Worm (Caenorhabditis elegans) whole organism, L1 larva: Measurements from ENCODE around the gene pkc-3.

Experiments
- C16A3.4 ChIP-seq: fragments of 150-350 bp; optimal IDR thresholded peaks from 2 replicates; lab custom pipeline; 2014; ENCODE audit warnings: missing biosample characterization, missing genetic modification characterization
- C34B4.2 ChIP-seq: sonication (generic microtip); optimal IDR thresholded peaks from 2 replicates; lab custom pipeline; 2017; ENCODE audit warnings: mild to moderate bottlenecking, missing genetic modification characterization, missing compliant biosample characterization
- F16B12.6 ChIP-seq: fragments of 150-350 bp; optimal IDR thresholded peaks from 2 replicates; lab custom pipeline; 2014; ENCODE audit warnings: missing biosample characterization, missing genetic modification characterization
- Y116A8C.19 ChIP-seq: sonication (generic microtip); optimal IDR thresholded peaks from 2 replicates; lab custom pipeline; 2016; ENCODE audit warnings: missing compliant biosample characterization, missing genetic modification characterization, borderline replicate concordance
- alr-1 ChIP-seq: fragments of 200-800 bp; sonication (Bioruptor generic); optimal IDR thresholded peaks from 2 replicates; lab custom pipeline; 2018; ENCODE audit warnings: borderline replicate concordance, mild to moderate bottlenecking, missing genetic modification characterization, missing compliant biosample characterization
- blmp-1 ChIP-seq: fragments of 150-350 bp; optimal IDR thresholded peaks from 2 replicates; lab custom pipeline; 2014; ENCODE audit warnings: missing biosample characterization, missing genetic modification characterization
- ceh-63 ChIP-seq: fragments of 200-800 bp; sonication (Bioruptor generic); optimal IDR thresholded peaks from 2 replicates; lab custom pipeline; 2018; ENCODE audit warnings: mild to moderate bottlenecking, missing genetic modification characterization, missing compliant biosample characterization
- ceh-82 ChIP-seq, 3 experiments: fragments of 150-350 bp in 1 of 3; sonication (generic microtip) in 2 of 3; optimal IDR thresholded peaks; 2 replicates each; lab custom pipeline; 2014 to 2017; ENCODE audit warnings: missing biosample characterization in 3 of 3, missing genetic modification characterization in 3 of 3
- ceh-88 ChIP-seq: fragments of 200-800 bp; sonication (Bioruptor generic); IDR thresholded peaks from 2 replicates; pipeline ENCODE4 v1.3.6; 2022; ENCODE audit warnings: missing genetic modification characterization, missing compliant biosample characterization
- ceh-90 ChIP-seq: sonication (generic microtip); optimal IDR thresholded peaks from 2 replicates; lab custom pipeline; 2016; ENCODE audit warnings: missing genetic modification characterization, missing compliant biosample characterization
- efl-1 ChIP-seq, 4 experiments: fragments of 150-350 bp; optimal IDR thresholded peaks in 3 of 4; peaks in 1 of 4; 1 replicate in 1 of 4; 2 replicates in 3 of 4; lab custom pipeline; 2014; ENCODE audit warnings: missing biosample characterization in 2 of 4, missing genetic modification characterization in 2 of 4, missing genetic modification reagents in 2 of 4
- egl-13 ChIP-seq: sonication (generic microtip); optimal IDR thresholded peaks from 2 replicates; lab custom pipeline; 2016; ENCODE audit warnings: missing genotype, missing genetic modification reagents, missing genetic modification characterization, missing compliant biosample characterization
- elt-2 ChIP-seq: sonication (generic microtip); optimal IDR thresholded peaks from 2 replicates; lab custom pipeline; 2016; ENCODE audit warnings: missing genetic modification characterization, mild to moderate bottlenecking, inconsistent platforms, missing compliant biosample characterization, missing genetic modification reagents
- ets-5 ChIP-seq: fragments of 200-800 bp; sonication (Bioruptor generic); IDR thresholded peaks from 2 replicates; pipeline ENCODE4 v1.3.6; 2022; ENCODE audit warnings: missing genetic modification characterization, missing compliant biosample characterization
- fkh-10 ChIP-seq: sonication (generic microtip); optimal IDR thresholded peaks from 2 replicates; lab custom pipeline; 2017; ENCODE audit warnings: missing biosample characterization, missing genetic modification reagents, missing genetic modification characterization
- fkh-4 ChIP-seq: sonication (generic microtip); optimal IDR thresholded peaks from 2 replicates; lab custom pipeline; 2016; ENCODE audit warnings: missing compliant biosample characterization, missing genetic modification characterization, borderline replicate concordance
- fkh-8 ChIP-seq: sonication (generic microtip); optimal IDR thresholded peaks from 2 replicates; lab custom pipeline; 2016; ENCODE audit warnings: mild to moderate bottlenecking, missing genetic modification characterization, missing compliant biosample characterization
- fos-1 ChIP-seq: fragments of 150-350 bp; optimal IDR thresholded peaks from 2 replicates; lab custom pipeline; 2014; ENCODE audit warnings: missing biosample characterization, missing genetic modification characterization
- hlh-17 ChIP-seq: fragments of 200-800 bp; sonication (Bioruptor generic); optimal IDR thresholded peaks from 2 replicates; lab custom pipeline; 2018; ENCODE audit warnings: missing genetic modification characterization, mild to moderate bottlenecking, missing compliant biosample characterization, moderate library complexity, borderline replicate concordance
- isw-1 ChIP-seq: fragments of 200-800 bp; sonication (Bioruptor generic); IDR thresholded peaks from 2 replicates; pipeline ENCODE4 v1.3.6; 2022; ENCODE audit warnings: missing genetic modification characterization, missing compliant biosample characterization
- jun-1 ChIP-seq: fragments of 150-350 bp; optimal IDR thresholded peaks from 2 replicates; lab custom pipeline; 2014; ENCODE audit warnings: missing biosample characterization, missing genetic modification reagents, missing genetic modification characterization
- lin-14 ChIP-seq: fragments of 200-800 bp; sonication (Bioruptor generic); optimal IDR thresholded peaks from 2 replicates; lab custom pipeline; 2018; ENCODE audit warnings: mild to moderate bottlenecking, missing genetic modification characterization, moderate library complexity, missing compliant biosample characterization
- lin-15B ChIP-seq: fragments of 150-350 bp; sonication (generic microtip); optimal IDR thresholded peaks from 3 replicates; lab custom pipeline; 2014; ENCODE audit warnings: missing biosample characterization, missing genetic modification characterization
- lin-35 ChIP-seq, 2 experiments: fragments of 150-350 bp; optimal IDR thresholded peaks; 2 replicates each; lab custom pipeline; 2014; ENCODE audit warnings: missing biosample characterization in 2 of 2, missing genetic modification characterization in 2 of 2, missing genetic modification reagents in 2 of 2
- lin-39 ChIP-seq: fragments of 150-350 bp; optimal IDR thresholded peaks from 2 replicates; lab custom pipeline; 2014; ENCODE audit warnings: missing biosample characterization, missing genetic modification reagents, missing genetic modification characterization
- lir-3 ChIP-seq: sonication (generic microtip); optimal IDR thresholded peaks from 2 replicates; lab custom pipeline; 2016; ENCODE audit warnings: mild to moderate bottlenecking, missing genetic modification characterization, moderate library complexity, missing compliant biosample characterization; ENCODE audit not compliant: poor library complexity
- lsy-2 ChIP-seq, 2 experiments: fragments of 150-350 bp; optimal IDR thresholded peaks; 2 replicates each; lab custom pipeline; 2014; ENCODE audit warnings: missing biosample characterization in 2 of 2, missing genetic modification characterization in 2 of 2
- mab-9 ChIP-seq: fragments of 200-800 bp; sonication (Bioruptor generic); IDR thresholded peaks from 2 replicates; pipeline ENCODE4 v1.3.6; 2022; ENCODE audit warnings: missing genetic modification reagents, missing genetic modification characterization, missing compliant biosample characterization
- mdl-1 ChIP-seq, 2 experiments: fragments of 150-350 bp; optimal IDR thresholded peaks; 2 replicates each; lab custom pipeline; 2014 to 2017; ENCODE audit warnings: missing biosample characterization in 2 of 2, missing genetic modification characterization in 2 of 2, inconsistent platforms in 1 of 2
- nhr-12 ChIP-seq: sonication (generic microtip); optimal IDR thresholded peaks from 2 replicates; lab custom pipeline; 2017; ENCODE audit warnings: missing biosample characterization, missing genetic modification characterization
- nhr-20 ChIP-seq: sonication (generic microtip); optimal IDR thresholded peaks from 2 replicates; lab custom pipeline; 2016; ENCODE audit warnings: mild to moderate bottlenecking, missing genetic modification characterization, missing compliant biosample characterization
- nhr-28 ChIP-seq: fragments of 150-350 bp; optimal IDR thresholded peaks from 2 replicates; lab custom pipeline; 2014; ENCODE audit warnings: missing biosample characterization, missing genetic modification characterization
- nhr-77 ChIP-seq: fragments of 150-350 bp; optimal IDR thresholded peaks from 2 replicates; lab custom pipeline; 2014; ENCODE audit warnings: missing biosample characterization, missing genetic modification characterization
- nhr-85 ChIP-seq: sonication (generic microtip); peaks from one replicate; lab custom pipeline; 2016; ENCODE audit warnings: missing genetic modification characterization, inconsistent platforms, missing compliant biosample characterization
- nhr-90 ChIP-seq: sonication (generic microtip); optimal IDR thresholded peaks from 2 replicates; lab custom pipeline; 2016; ENCODE audit warnings: mild to moderate bottlenecking, missing genetic modification characterization, missing compliant biosample characterization; ENCODE audit not compliant: poor library complexity
- pax-3 ChIP-seq: fragments of 200-800 bp; sonication (Bioruptor generic); optimal IDR thresholded peaks from 2 replicates; lab custom pipeline; 2018; ENCODE audit warnings: mild to moderate bottlenecking, missing genetic modification characterization, moderate library complexity, missing compliant biosample characterization
- rnt-1 ChIP-seq: sonication (generic microtip); optimal IDR thresholded peaks from 2 replicates; lab custom pipeline; 2016; ENCODE audit warnings: mild to moderate bottlenecking, missing genetic modification characterization, moderate library complexity, missing compliant biosample characterization
- skn-1 ChIP-seq: fragments of 150-350 bp; optimal IDR thresholded peaks from 2 replicates; lab custom pipeline; 2014; ENCODE audit warnings: missing biosample characterization, missing genetic modification characterization
- snpc-4 ChIP-seq: fragments of 150-350 bp; optimal IDR thresholded peaks from 2 replicates; lab custom pipeline; 2014; ENCODE audit warnings: missing biosample characterization, missing genetic modification characterization
- snu-23 ChIP-seq: sonication (generic microtip); optimal IDR thresholded peaks from 2 replicates; lab custom pipeline; 2016; ENCODE audit warnings: missing genetic modification characterization, missing compliant biosample characterization
- sox-4 ChIP-seq: sonication (generic microtip); optimal IDR thresholded peaks from 2 replicates; lab custom pipeline; 2016; ENCODE audit warnings: missing genetic modification characterization, missing compliant biosample characterization
- sptf-1 ChIP-seq: fragments of 150-350 bp; optimal IDR thresholded peaks from 2 replicates; lab custom pipeline; 2014; ENCODE audit warnings: missing biosample characterization, missing genetic modification characterization
- sup-37 ChIP-seq: fragments of 200-800 bp; sonication (Bioruptor generic); optimal IDR thresholded peaks from 2 replicates; lab custom pipeline; 2018; ENCODE audit warnings: mild to moderate bottlenecking, missing genetic modification characterization, missing compliant biosample characterization
- swsn-7 ChIP-seq: sonication (generic microtip); optimal IDR thresholded peaks from 2 replicates; lab custom pipeline; 2016; ENCODE audit warnings: missing genetic modification characterization, missing compliant biosample characterization
- tbx-2 ChIP-seq: sonication (generic microtip); optimal IDR thresholded peaks from 2 replicates; lab custom pipeline; 2016; ENCODE audit warnings: missing genetic modification characterization, missing compliant biosample characterization
- unc-62 ChIP-seq: fragments of 150-350 bp; optimal IDR thresholded peaks from 2 replicates; lab custom pipeline; 2014; ENCODE audit warnings: missing biosample characterization, missing genetic modification reagents, missing genetic modification characterization
- unc-98 ChIP-seq: fragments of 200-800 bp; sonication (Bioruptor generic); IDR thresholded peaks from 2 replicates; pipeline ENCODE4 v1.3.6; 2022; ENCODE audit warnings: missing genetic modification characterization, missing compliant biosample characterization
- vab-15 ChIP-seq: sonication (generic microtip); optimal IDR thresholded peaks from 2 replicates; lab custom pipeline; 2017; ENCODE audit warnings: missing genotype, mild to moderate bottlenecking, missing genetic modification characterization, missing compliant biosample characterization
- xbp-1 ChIP-seq: sonication (generic microtip); optimal IDR thresholded peaks from 2 replicates; lab custom pipeline; 2016; ENCODE audit warnings: missing genetic modification characterization, missing compliant biosample characterization
- zag-1 ChIP-seq: fragments of 150-350 bp; optimal IDR thresholded peaks from 2 replicates; lab custom pipeline; 2014; ENCODE audit warnings: missing biosample characterization, missing genetic modification characterization
- ztf-4 ChIP-seq: fragments of 150-350 bp; optimal IDR thresholded peaks from 2 replicates; lab custom pipeline; 2014; ENCODE audit warnings: missing biosample characterization, missing genetic modification characterization

The pkc-3 gene

DNA sequence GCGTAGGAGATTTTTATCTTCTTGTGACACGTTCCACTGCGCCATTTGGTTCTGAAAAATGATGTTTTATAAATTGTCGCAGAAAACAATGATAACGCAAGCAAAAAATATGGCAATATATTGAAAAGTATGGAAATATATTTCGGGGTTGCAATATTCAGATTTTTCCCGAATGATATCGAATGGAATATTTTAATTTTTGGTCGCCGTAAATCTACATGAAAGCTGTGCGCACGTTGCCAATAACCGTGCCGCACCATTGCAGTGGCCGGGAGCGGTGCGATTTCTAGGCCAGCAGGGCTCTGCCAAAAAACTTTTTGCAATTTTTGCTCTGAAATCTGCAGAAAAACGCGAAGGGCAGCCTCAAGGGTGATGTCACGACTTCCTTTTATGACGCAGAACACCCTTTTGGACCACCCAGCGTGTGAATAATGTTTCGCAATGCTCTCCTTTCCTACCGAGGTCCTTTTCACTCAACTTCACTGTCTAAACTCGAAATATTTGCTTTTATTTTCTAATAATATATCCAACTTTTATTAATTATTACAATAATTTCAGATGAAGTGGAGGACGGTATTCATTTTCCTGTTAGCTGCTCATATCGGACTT, 21.6 kb upstream of the pkc-3 start, which contains the start of the genes F09E5.11 and bmy-1:
F09E5.11 (minus strand) TSS at position 51 of the 609 bp plus-strand sequence.
bmy-1 (plus strand) TSS at position 559 of the 609 bp plus-strand sequence.
- TF ChIP-seq lin-39, result peak; percentile 55
- TF ChIP-seq F16B12.6 (tag; lab: Kevin White, UChicago), result peak; percentile 50
- peak; percentile 60 for TF ChIP-seq snpc-4 (tag; lab: Kevin White, UChicago)
- peak; percentile 99 for TF ChIP-seq rnt-1
- TF ChIP-seq tbx-2 (tag; lab: Kevin White, UChicago), result peak; percentile 91
- peak; percentile 66 for TF ChIP-seq sox-4 (tag; lab: Kevin White, UChicago)
- TF ChIP-seq nhr-85 (tag; lab: Kevin White, UChicago), result peak; percentile 91
- peak; percentile 87 for TF ChIP-seq isw-1 (GFP tag; lab: Robert Waterston, UW)
- peak; percentile 79 for TF ChIP-seq elt-2
- peak; percentile 29 for TF ChIP-seq Y116A8C.19 (tag; lab: Kevin White, UChicago)
- TF ChIP-seq blmp-1 (tag; lab: Kevin White, UChicago), result peak; percentile 1
- TF ChIP-seq egl-13 (tag; lab: Kevin White, UChicago), result peak; percentile 87
- TF ChIP-seq C34B4.2 (tag; lab: Kevin White, UChicago), result no peak
- peak; percentile 84 for TF ChIP-seq snu-23 (GFP tag; lab: Kevin White, UChicago)
- no peak for TF ChIP-seq ceh-63 (GFP tag; lab: Kevin White, UChicago)
- peak; percentile 45 for TF ChIP-seq fos-1
- TF ChIP-seq mdl-1 (tag; optimal IDR thresholded peaks at IDR 0.05; lab: Kevin White, UChicago), result peak in 1 of 2 experiments; percentile 26
- peak; percentile 84 for TF ChIP-seq fkh-10 (GFP tag; lab: Kevin White, UChicago)
- peak; percentile 63; the same call in 1 of the 2 replicates for TF ChIP-seq ceh-88 (GFP tag; lab: Robert Waterston, UW)
- TF ChIP-seq ceh-90 (tag; lab: Kevin White, UChicago), result peak; percentile 85
- peak; percentile 88 for TF ChIP-seq lin-15B (tag; lab: Kevin White, UChicago)
- TF ChIP-seq fkh-4 (tag; lab: Kevin White, UChicago), result peak; percentile 87
- TF ChIP-seq ztf-4, result no peak
- peak; percentile 44 for TF ChIP-seq sup-37
- TF ChIP-seq nhr-90 (tag; lab: Kevin White, UChicago), result peak; percentile 82
- peak; percentile 74 to 79 for TF ChIP-seq lin-35 (GFP tag; optimal IDR thresholded peaks at IDR 0.05; lab: Kevin White, UChicago)
- TF ChIP-seq unc-62 (GFP tag; lab: Kevin White, UChicago), result no peak
- peak; percentile 86 for TF ChIP-seq swsn-7
- TF ChIP-seq C16A3.4 (tag; lab: Kevin White, UChicago), result peak; percentile 89
- TF ChIP-seq ceh-82 (tag; optimal IDR thresholded peaks at IDR 0.05; lab: Kevin White, UChicago), result peak; percentile 81 to 84 (median 82)
- no peak for TF ChIP-seq hlh-17
- TF ChIP-seq nhr-20 (tag; lab: Kevin White, UChicago), result peak; percentile 86
- TF ChIP-seq sptf-1 (tag; lab: Kevin White, UChicago), result no peak
- peak; percentile 53 for TF ChIP-seq mab-9
- no peak for TF ChIP-seq nhr-28 (tag; lab: Kevin White, UChicago)
- TF ChIP-seq efl-1 (optimal IDR thresholded peaks at IDR 0.05; lab: Kevin White, UChicago), result peak; percentile 81
- peak; percentile 73 to 98 for TF ChIP-seq efl-1 (GFP tag; optimal IDR thresholded peaks at IDR 0.05 in 1 of 2; lab: Kevin White, UChicago)
- peak; percentile 85 for TF ChIP-seq xbp-1 (tag; lab: Kevin White, UChicago)
- TF ChIP-seq skn-1 (tag; lab: Kevin White, UChicago), result peak; percentile 84
- peak; percentile 69; the same call in 1 of the 2 replicates for TF ChIP-seq unc-98 (GFP tag; lab: Robert Waterston, UW)
- TF ChIP-seq lsy-2 (tag; optimal IDR thresholded peaks at IDR 0.05; lab: Kevin White, UChicago), result peak; percentile 80 to 81
- TF ChIP-seq pax-3 (tag; lab: Kevin White, UChicago), result peak; percentile 84
- no peak for TF ChIP-seq ets-5 (GFP tag; lab: Robert Waterston, UW)
- peak; percentile 69 for TF ChIP-seq jun-1 (tag; lab: Kevin White, UChicago)
- peak; percentile 92 for TF ChIP-seq fkh-8 (tag; lab: Kevin White, UChicago)
- TF ChIP-seq lir-3 (tag; lab: Kevin White, UChicago), result peak; percentile 95
- TF ChIP-seq nhr-12 (tag; lab: Kevin White, UChicago), result no peak
- TF ChIP-seq nhr-77 (tag; lab: Kevin White, UChicago), result peak; percentile 70
- no peak for TF ChIP-seq alr-1 (tag; lab: Kevin White, UChicago)
- TF ChIP-seq zag-1 (tag; lab: Kevin White, UChicago), result no peak
- TF ChIP-seq lin-14 (GFP tag; lab: Kevin White, UChicago), result peak; percentile 91
- peak; percentile 18 for TF ChIP-seq vab-15 (tag; lab: Kevin White, UChicago)
